Fruit fly (Drosophila melanogaster) whole organism, embryonic: ENCODE results near the gene CG10317.

ENCODE experiments used
- CG11398 ChIP-seq: fragments of 200-800 bp; sonication (Bioruptor generic); optimal IDR thresholded peaks from 2 replicates; lab custom pipeline; 2016; ENCODE audit warnings: missing biosample characterization, missing genetic modification characterization
- CG4404 ChIP-seq: fragments of 200-800 bp; sonication (Bioruptor generic); IDR thresholded peaks from 2 replicates; pipeline ENCODE4 v1.3.6; 2022; ENCODE audit warnings: missing biosample characterization, missing genetic modification characterization
- Dll ChIP-seq: fragments of 200-800 bp; sonication (Bioruptor generic); IDR thresholded peaks from 4 replicates; pipeline ENCODE4 v1.3.6; 2022; ENCODE audit warnings: missing biosample characterization, missing genetic modification characterization; ENCODE audit not compliant: partially characterized antibody
- Tbp ChIP-seq: fragments of >200 bp; optimal IDR thresholded peaks from 2 replicates; lab custom pipeline; 2018; ENCODE audit warnings: missing biosample characterization, missing genetic modification characterization
- crp ChIP-seq, 2 experiments: fragments of 200-800 bp; sonication (Bioruptor generic); optimal IDR thresholded peaks; 2 replicates in 1 of 2; 3 replicates in 1 of 2; lab custom pipeline; 2017; ENCODE audit warnings: missing biosample characterization in 2 of 2, missing genetic modification characterization in 2 of 2, mild to moderate bottlenecking in 1 of 2, moderate library complexity in 1 of 2
- gcm ChIP-seq: fragments of 200-800 bp; sonication (Bioruptor generic); optimal IDR thresholded peaks from 2 replicates; lab custom pipeline; 2019; ENCODE audit warnings: missing biosample characterization, mild to moderate bottlenecking, missing genetic modification characterization, moderate library complexity
- ken ChIP-seq: fragments of 200-800 bp; sonication (Bioruptor generic); IDR thresholded peaks from 3 replicates; pipeline ENCODE4 v1.3.6; 2022; ENCODE audit warnings: missing biosample characterization, missing genetic modification characterization
- peb ChIP-seq: fragments of 200-800 bp; sonication (Bioruptor generic); IDR thresholded peaks from 2 replicates; pipeline ENCODE4 v1.3.6; 2022; ENCODE audit warnings: missing biosample characterization, missing genetic modification characterization

DNA sequence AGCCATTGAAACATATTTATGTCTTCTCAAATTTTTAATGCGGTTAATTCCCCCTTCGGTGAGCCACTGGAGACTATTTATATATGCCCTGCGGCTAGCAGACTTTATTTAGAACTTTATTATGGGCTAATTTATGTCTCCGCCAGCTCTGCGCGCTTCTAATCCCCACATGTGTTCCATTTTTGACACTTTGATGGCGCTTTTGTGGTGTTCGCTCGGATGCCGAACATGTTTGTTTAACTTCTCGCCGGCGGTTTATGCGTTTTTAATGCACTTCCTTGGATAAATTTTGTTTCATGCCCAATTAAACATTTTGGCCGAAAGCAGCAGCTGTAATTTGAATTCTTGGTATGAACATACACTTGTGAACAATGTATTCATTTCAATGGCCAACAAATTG is 40.5 kb downstream of the CG10317 start:
- no peak for TF ChIP-seq CG11398 (GFP tag; lab: Kevin White, UChicago)
- TF ChIP-seq CG4404, result no peak
- no peak for TF ChIP-seq gcm (GFP tag; lab: Kevin White, UChicago)
- TF ChIP-seq peb (GFP tag; lab: Robert Waterston, UW), result no peak
- no peak for TF ChIP-seq Dll (GFP tag; lab: Robert Waterston, UW)
- no peak for TF ChIP-seq crp (GFP tag; optimal IDR thresholded peaks at IDR 0.05; lab: Kevin White, UChicago)
- no peak for TF ChIP-seq Tbp
- TF ChIP-seq ken (GFP tag; lab: Robert Waterston, UW), result no peak
